Worm (Caenorhabditis elegans) whole organism, young adult: ENCODE measurements around the gene C33B4.4.
A peak's percentile ranks its signal among the peaks of the same experiment; 100 is the strongest.

ENCODE experiments used
- B0035.1 ChIP-seq: sonication (generic microtip); optimal IDR thresholded peaks from 2 replicates; lab custom pipeline; 2016; ENCODE audit warnings: missing genetic modification characterization, mild to moderate bottlenecking, missing compliant biosample characterization, missing genotype, missing genetic modification reagents
- C06A6.2 ChIP-seq: fragments of 200-800 bp; sonication (Bioruptor generic); conservative IDR thresholded peaks from 2 replicates; pipeline ENCODE4 v1.3.6; 2022; ENCODE audit warnings: missing genetic modification characterization, missing compliant biosample characterization
- C17E4.6 ChIP-seq: fragments of 200-800 bp; sonication (Bioruptor generic); IDR thresholded peaks from 2 replicates; pipeline ENCODE4 v1.3.6; 2022; ENCODE audit warnings: missing genetic modification reagents, missing genetic modification characterization, missing compliant biosample characterization
- F52B5.7 ChIP-seq: sonication (generic microtip); optimal IDR thresholded peaks from 2 replicates; lab custom pipeline; 2016; ENCODE audit warnings: mild to moderate bottlenecking, missing genetic modification characterization, missing compliant biosample characterization
- F57A8.1 ChIP-seq: fragments of 200-800 bp; sonication (Bioruptor generic); optimal IDR thresholded peaks from 2 replicates; lab custom pipeline; 2018; ENCODE audit warnings: mild to moderate bottlenecking, missing genetic modification characterization, moderate library complexity, missing compliant biosample characterization
- T07F8.4 ChIP-seq: sonication (generic microtip); optimal IDR thresholded peaks from 2 replicates; lab custom pipeline; 2016; ENCODE audit warnings: mild to moderate bottlenecking, missing genetic modification characterization, moderate library complexity, missing compliant biosample characterization
- T26A5.8 ChIP-seq: sonication (generic microtip); optimal IDR thresholded peaks from 2 replicates; lab custom pipeline; 2016; ENCODE audit warnings: missing genetic modification characterization, missing compliant biosample characterization
- Y53G8AR.9 ChIP-seq: fragments of 200-800 bp; sonication (Bioruptor generic); conservative IDR thresholded peaks from 2 replicates; pipeline ENCODE4 v1.3.6; 2022; ENCODE audit warnings: missing genetic modification reagents, missing genetic modification characterization, missing compliant biosample characterization
- ZK185.1 ChIP-seq: sonication (generic microtip); optimal IDR thresholded peaks from 2 replicates; lab custom pipeline; 2016; ENCODE audit warnings: mild to moderate bottlenecking, missing genetic modification characterization, missing compliant biosample characterization; ENCODE audit not compliant: poor library complexity, severe bottlenecking
- ama-1 ChIP-seq, 3 experiments: fragments of 150-350 bp in 1 of 3; sonication (generic microtip) in 2 of 3; optimal IDR thresholded peaks; 2 replicates each; lab custom pipeline; 2014 to 2018; ENCODE audit warnings: missing biosample characterization in 2 of 3, missing genetic modification characterization in 2 of 3, missing genetic modification reagents in 2 of 3
- aptf-3 ChIP-seq: fragments of 200-800 bp; sonication (Bioruptor generic); IDR thresholded peaks from 2 replicates; pipeline ENCODE4 v1.3.6; 2022; ENCODE audit warnings: missing genetic modification characterization, missing compliant biosample characterization
- atf-7 ChIP-seq: sonication (generic microtip); optimal IDR thresholded peaks from 2 replicates; lab custom pipeline; 2017; ENCODE audit warnings: mild to moderate bottlenecking, missing genetic modification characterization, missing compliant biosample characterization
- attf-5 ChIP-seq: fragments of 200-800 bp; sonication (Bioruptor generic); optimal IDR thresholded peaks from 2 replicates; lab custom pipeline; 2018; ENCODE audit warnings: mild to moderate bottlenecking, missing genetic modification characterization, missing compliant biosample characterization
- ceh-27 ChIP-seq: fragments of 200-800 bp; sonication (Bioruptor generic); optimal IDR thresholded peaks from 2 replicates; lab custom pipeline; 2018; ENCODE audit warnings: mild to moderate bottlenecking, missing genetic modification characterization, moderate library complexity, missing compliant biosample characterization
- ceh-79 ChIP-seq: sonication (generic microtip); optimal IDR thresholded peaks from 2 replicates; lab custom pipeline; 2017; ENCODE audit warnings: mild to moderate bottlenecking, missing genetic modification characterization, missing compliant biosample characterization
- ceh-91 ChIP-seq: fragments of 200-800 bp; sonication (Bioruptor generic); IDR thresholded peaks from 2 replicates; pipeline ENCODE4 v1.3.6; 2022; ENCODE audit warnings: missing genetic modification reagents, missing genetic modification characterization, missing compliant biosample characterization
- die-1 ChIP-seq: sonication (generic microtip); optimal IDR thresholded peaks from 2 replicates; lab custom pipeline; 2016; ENCODE audit warnings: missing genotype, mild to moderate bottlenecking, missing genetic modification characterization, missing compliant biosample characterization
- ekl-4 ChIP-seq: fragments of 200-800 bp; sonication (Bioruptor generic); IDR thresholded peaks from 2 replicates; pipeline ENCODE4 v1.3.6; 2022; ENCODE audit warnings: missing genetic modification reagents, missing genetic modification characterization, missing compliant biosample characterization
- hmg-1.2 ChIP-seq: fragments of 200-800 bp; sonication (Bioruptor generic); IDR thresholded peaks from 2 replicates; pipeline ENCODE4 v1.3.6; 2022; ENCODE audit warnings: missing genetic modification reagents, missing genetic modification characterization, missing compliant biosample characterization
- hsf-1 ChIP-seq: fragments of 200-800 bp; sonication (Bioruptor generic); IDR thresholded peaks from 2 replicates; pipeline ENCODE4 v1.3.6; 2022; ENCODE audit warnings: missing genetic modification reagents, missing genetic modification characterization, missing compliant biosample characterization
- lin-26 ChIP-seq: fragments of 200-800 bp; sonication (Bioruptor generic); IDR thresholded peaks from 2 replicates; pipeline ENCODE4 v1.3.6; 2022; ENCODE audit warnings: missing genetic modification reagents, missing genetic modification characterization, missing compliant biosample characterization
- lin-54 ChIP-seq: fragments of 200-800 bp; sonication (Bioruptor generic); optimal IDR thresholded peaks from 2 replicates; lab custom pipeline; 2018; ENCODE audit warnings: mild to moderate bottlenecking, missing genetic modification characterization, missing compliant biosample characterization
- madf-10 ChIP-seq: sonication (generic microtip); optimal IDR thresholded peaks from 2 replicates; lab custom pipeline; 2016; ENCODE audit warnings: mild to moderate bottlenecking, missing genetic modification characterization, missing compliant biosample characterization
- madf-3 ChIP-seq: fragments of 200-800 bp; sonication (Bioruptor generic); IDR thresholded peaks from 2 replicates; pipeline ENCODE4 v1.3.6; 2022; ENCODE audit warnings: missing genetic modification reagents, missing genetic modification characterization, missing compliant biosample characterization
- madf-8 ChIP-seq: fragments of 200-800 bp; sonication (Bioruptor generic); conservative IDR thresholded peaks from 2 replicates; pipeline ENCODE4 v1.3.6; 2022; ENCODE audit warnings: missing genetic modification reagents, missing genetic modification characterization, missing compliant biosample characterization
- mel-28 ChIP-seq: sonication (generic microtip); optimal IDR thresholded peaks from 2 replicates; lab custom pipeline; 2016; ENCODE audit warnings: borderline replicate concordance, mild to moderate bottlenecking, missing genetic modification characterization, missing compliant biosample characterization
- nhr-120 ChIP-seq: fragments of 200-800 bp; sonication (Bioruptor generic); IDR thresholded peaks from 2 replicates; pipeline ENCODE4 v1.3.6; 2022; ENCODE audit warnings: missing genetic modification characterization, missing compliant biosample characterization
- pha-4 ChIP-seq: fragments of 150-350 bp; sonication (generic microtip); optimal IDR thresholded peaks from 2 replicates; lab custom pipeline; 2014; ENCODE audit warnings: missing biosample characterization, missing genetic modification reagents, missing genetic modification characterization
- repo-1 ChIP-seq: sonication (generic microtip); optimal IDR thresholded peaks from 2 replicates; lab custom pipeline; 2017; ENCODE audit warnings: mild to moderate bottlenecking, missing genetic modification characterization, missing compliant biosample characterization
- sea-2 ChIP-seq: fragments of 200-800 bp; sonication (Bioruptor generic); IDR thresholded peaks from 2 replicates; pipeline ENCODE4 v1.3.6; 2022; ENCODE audit warnings: missing genetic modification characterization, missing compliant biosample characterization
- sptf-2 ChIP-seq: fragments of 200-800 bp; sonication (Bioruptor generic); optimal IDR thresholded peaks from 2 replicates; lab custom pipeline; 2018; ENCODE audit warnings: mild to moderate bottlenecking, missing genetic modification characterization, missing compliant biosample characterization
- tlf-1 ChIP-seq: fragments of 200-800 bp; sonication (Bioruptor generic); optimal IDR thresholded peaks from 2 replicates; lab custom pipeline; 2018; ENCODE audit warnings: mild to moderate bottlenecking, missing genetic modification characterization, missing compliant biosample characterization
- unc-130 ChIP-seq: sonication (generic microtip); optimal IDR thresholded peaks from 2 replicates; lab custom pipeline; 2016; ENCODE audit warnings: missing genetic modification reagents, missing genetic modification characterization, missing compliant biosample characterization
- ztf-18 ChIP-seq: sonication (generic microtip); optimal IDR thresholded peaks from 2 replicates; lab custom pipeline; 2016; ENCODE audit warnings: missing genotype, mild to moderate bottlenecking, missing genetic modification characterization, missing compliant biosample characterization
- ztf-25 ChIP-seq: fragments of 200-800 bp; sonication (Bioruptor generic); IDR thresholded peaks from 2 replicates; pipeline ENCODE4 v1.3.6; 2022; ENCODE audit warnings: missing genetic modification reagents, missing genetic modification characterization, missing compliant biosample characterization
- ztf-6 ChIP-seq: fragments of 200-800 bp; sonication (Bioruptor generic); IDR thresholded peaks from 2 replicates; pipeline ENCODE4 v1.3.6; 2022; ENCODE audit warnings: missing genetic modification reagents, missing genetic modification characterization, missing compliant biosample characterization

The C33B4.4 gene

DNA sequence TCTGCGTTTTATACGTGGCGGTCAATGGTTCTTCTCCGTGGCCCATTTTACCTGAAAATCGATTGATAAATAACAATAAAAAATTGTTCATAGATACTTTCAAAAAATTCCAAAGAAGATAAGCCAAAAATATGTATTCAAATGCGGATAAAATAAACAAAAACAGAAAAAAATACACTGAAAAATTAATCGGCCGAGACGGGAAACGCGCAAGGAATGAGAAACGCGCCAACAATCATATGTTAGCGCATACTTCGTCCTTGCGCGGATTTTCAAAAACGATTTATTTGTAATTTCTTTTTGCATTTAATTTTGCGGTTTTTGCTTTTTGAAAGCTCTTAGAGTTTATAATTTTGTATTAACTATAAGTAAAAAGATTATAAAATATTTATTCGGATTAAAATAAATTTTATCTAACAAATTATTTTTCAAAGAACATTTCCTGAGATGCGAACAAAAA lies 37.6 kb downstream of the C33B4.4 start, which contains the start of gene nduf-11 (continued):
- TF ChIP-seq madf-8 (GFP tag; lab: Robert Waterston, UW) (peak; percentile 51; the same call in 1 of the 2 replicates), ama-1 (optimal IDR thresholded peaks at IDR 0.05; lab: Kevin White, UChicago) (peak; percentile 81), ama-1 (GFP tag; optimal IDR thresholded peaks at IDR 0.05; lab: Kevin White, UChicago) (peak in 1 of 2 experiments; percentile 19), ekl-4 (GFP tag; lab: Robert Waterston, UW) (no peak), ztf-6 (GFP tag; lab: Robert Waterston, UW) (no peak), ZK185.1 (tag; lab: Kevin White, UChicago) (peak; percentile 75), mel-28 (tag; lab: Kevin White, UChicago) (no peak), sea-2 (GFP tag; lab: Robert Waterston, UW) (no peak), aptf-3 (GFP tag; lab: Robert Waterston, UW) (no peak), pha-4 (tag; lab: Kevin White, UChicago) (no peak), nhr-120 (GFP tag; lab: Robert Waterston, UW) (no peak), ztf-18 (tag; lab: Kevin White, UChicago) (peak; percentile 98), ceh-27 (peak; percentile 34), atf-7 (tag; lab: Kevin White, UChicago) (no peak)

DNA sequence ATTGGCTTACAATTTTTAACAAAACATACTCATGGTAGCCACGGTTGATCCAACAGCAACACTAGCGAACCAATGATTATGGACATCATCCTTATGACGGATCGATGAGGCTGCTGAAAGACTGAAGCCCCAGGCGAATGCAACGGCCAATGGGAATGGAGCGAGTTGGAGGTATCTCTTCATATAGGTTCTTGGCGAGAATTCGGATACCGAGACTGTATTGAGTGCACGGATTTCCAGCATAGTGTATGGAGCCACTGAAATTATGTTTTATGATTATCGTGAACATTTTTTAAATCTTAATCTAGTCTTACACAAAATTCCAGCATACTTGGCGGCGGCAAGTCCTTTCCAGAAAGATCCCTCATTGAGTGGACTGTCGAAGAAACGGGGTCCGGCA lies 38.7 kb downstream of the C33B4.4 start:
- TF ChIP-seq sptf-2 (GFP tag; lab: Kevin White, UChicago) (no peak), die-1 (tag; lab: Kevin White, UChicago) (no peak), F52B5.7 (tag; lab: Kevin White, UChicago) (no peak), ztf-25 (no peak), ztf-18 (tag; lab: Kevin White, UChicago) (no peak), repo-1 (tag; lab: Kevin White, UChicago) (no peak), F57A8.1 (no peak), sea-2 (GFP tag; lab: Robert Waterston, UW) (no peak), Y53G8AR.9 (no peak), aptf-3 (GFP tag; lab: Robert Waterston, UW) (no peak), unc-130 (no peak), ceh-79 (tag; lab: Kevin White, UChicago) (no peak)
- TF ChIP-seq, all 124 proteins: peak for 0

DNA sequence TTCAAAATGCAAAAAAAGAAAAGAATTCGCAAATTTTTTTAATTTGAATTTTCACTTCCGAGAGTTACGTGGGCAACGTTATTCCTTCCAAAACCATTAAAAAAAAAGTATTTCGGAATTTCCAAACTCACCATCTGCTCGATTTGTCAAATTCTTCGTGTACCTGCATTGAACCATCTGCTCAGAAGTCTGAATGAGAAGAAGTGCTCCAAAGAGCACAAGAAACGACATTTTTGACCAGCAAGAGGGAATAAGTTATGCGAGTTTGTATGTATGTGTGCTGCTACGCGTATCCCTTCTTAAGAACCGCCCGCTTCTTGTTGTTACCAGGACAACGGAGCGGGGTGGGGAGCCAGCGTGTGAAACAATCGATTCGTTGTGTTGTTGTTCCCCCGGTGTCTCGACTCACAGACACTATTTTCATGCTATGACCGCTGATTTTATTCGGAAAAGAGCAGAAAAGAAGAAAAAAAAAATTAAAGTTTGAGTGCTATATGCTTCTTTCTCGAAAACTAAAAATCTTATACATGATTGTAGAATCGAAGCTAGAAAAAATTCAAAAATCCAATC lies 39.9 kb downstream of the C33B4.4 start, which contains the start of gene lgc-20:
lgc-20 (minus strand) TSS at position 311 of the 570 bp plus-strand sequence.
- TF ChIP-seq hmg-1.2 (GFP tag; lab: Robert Waterston, UW) = no peak
- TF ChIP-seq C17E4.6 (GFP tag; lab: Robert Waterston, UW) = no peak
- no peak for TF ChIP-seq sea-2 (GFP tag; lab: Robert Waterston, UW)
- no peak for TF ChIP-seq madf-10 (tag; lab: Kevin White, UChicago)
- TF ChIP-seq sptf-2 (GFP tag; lab: Kevin White, UChicago) = no peak
- peak; percentile 58; the same call in 1 of the 2 replicates for TF ChIP-seq hsf-1 (GFP tag; lab: Robert Waterston, UW)
- TF ChIP-seq lin-26 (GFP tag; lab: Robert Waterston, UW) = peak; percentile 59; the same call in 1 of the 2 replicates
- no peak for TF ChIP-seq T07F8.4 (tag; lab: Kevin White, UChicago)
- TF ChIP-seq T26A5.8 = no peak
- no peak for TF ChIP-seq B0035.1 (tag; lab: Kevin White, UChicago)
- no peak for TF ChIP-seq C06A6.2
- no peak for TF ChIP-seq Y53G8AR.9
- TF ChIP-seq ceh-27 = no peak
- TF ChIP-seq ceh-91 (GFP tag; lab: Robert Waterston, UW) = 0 out of 2 replicates have a peak, but pooled peaks have one; percentile 4
- no peak for TF ChIP-seq attf-5 (GFP tag; lab: Kevin White, UChicago)
- TF ChIP-seq madf-8 (GFP tag; lab: Robert Waterston, UW) = no peak
- no peak for TF ChIP-seq tlf-1 (GFP tag; lab: Kevin White, UChicago)
- no peak for TF ChIP-seq atf-7 (tag; lab: Kevin White, UChicago)
- TF ChIP-seq lin-54 (GFP tag; lab: Kevin White, UChicago) = no peak
- TF ChIP-seq madf-3 = 0 out of 2 replicates have a peak, but pooled peaks have one; percentile 18
- TF ChIP-seq, all 124 proteins: peak for 4
